Fruit fly (Drosophila melanogaster): Measurements from ENCODE around the gene Smr.

Smr gene

dm6 chrX:12653574-12653973, 88.8 kb downstream of the Smr start, which contains the start of gene CkIalpha (continued):
- TF ChIP-seq CG6175 (GFP tag; IDR thresholded peaks at IDR 0.05) = peak; percentile 59; the same call in 1 of the 3 replicates
- no peak for TF ChIP-seq croc (GFP tag; conservative IDR thresholded peaks at IDR 0.05)
- TF ChIP-seq Sry-β (GFP tag; optimal IDR thresholded peaks at IDR 0.05) = no peak
- TF ChIP-seq GATAe (GFP tag; conservative IDR thresholded peaks at IDR 0.05) = no peak
- peak; percentile 27 for TF ChIP-seq CG3281 (GFP tag; optimal IDR thresholded peaks at IDR 0.05)
- peak; percentile 16 for TF ChIP-seq disco-r (GFP tag; optimal IDR thresholded peaks at IDR 0.05)
- peak; percentile 65 for TF ChIP-seq CG7987 (GFP tag; optimal IDR thresholded peaks at IDR 0.05)
- no peak for TF ChIP-seq org-1 (GFP tag; optimal IDR thresholded peaks at IDR 0.05)
- no peak for TF ChIP-seq Neu2 (GFP tag; optimal IDR thresholded peaks at IDR 0.05; ENCODE audit: borderline replicate concordance)
- TF ChIP-seq CG12155 (GFP tag; optimal IDR thresholded peaks at IDR 0.05) = peak; percentile 88
- TF ChIP-seq prd (optimal IDR thresholded peaks at IDR 0.05) = no peak
- TF ChIP-seq prd (GFP tag; IDR thresholded peaks at IDR 0.05) = peak; percentile 37; the same call in 1 of the 3 replicates
- no peak for TF ChIP-seq B-H1 (GFP tag; IDR thresholded peaks at IDR 0.05)
- TF ChIP-seq CG11456 (GFP tag; IDR thresholded peaks at IDR 0.05) = no peak; the same call in 1 of the 3 replicates
- TF ChIP-seq oc (tag; optimal IDR thresholded peaks at IDR 0.05) = no peak
- TF ChIP-seq gro (GFP tag; optimal IDR thresholded peaks at IDR 0.05) = peak; percentile 79
- no peak for TF ChIP-seq CG12299 (tag; optimal IDR thresholded peaks at IDR 0.05)
- TF ChIP-seq Ada2b (GFP tag; IDR thresholded peaks at IDR 0.05) = no peak
- no peak for TF ChIP-seq CG9437 (GFP tag; optimal IDR thresholded peaks at IDR 0.05)
- TF ChIP-seq jumu (GFP tag; optimal IDR thresholded peaks at IDR 0.05) = peak; percentile 67
- TF ChIP-seq CG15269 (tag; optimal IDR thresholded peaks at IDR 0.05) = no peak
- no peak for TF ChIP-seq CG12071 (GFP tag; optimal IDR thresholded peaks at IDR 0.05)
- TF ChIP-seq Elba2 (GFP tag; optimal IDR thresholded peaks at IDR 0.05) = peak; percentile 62
- TF ChIP-seq chinmo (GFP tag; IDR thresholded peaks at IDR 0.05; ENCODE audit: partially characterized antibody) = peak; percentile 99
- TF ChIP-seq CG7928 (GFP tag; optimal IDR thresholded peaks at IDR 0.05) = peak; percentile 19
- TF ChIP-seq Usf (GFP tag; optimal IDR thresholded peaks at IDR 0.05) = no peak
- no peak for TF ChIP-seq Hand (GFP tag; optimal IDR thresholded peaks at IDR 0.05)
- peak; percentile 98 for TF ChIP-seq CG7963 (GFP tag; IDR thresholded peaks at IDR 0.05; ENCODE audit: partially characterized antibody)
- peak; percentile 96 for TF ChIP-seq CG2129 (GFP tag; IDR thresholded peaks at IDR 0.05; ENCODE audit: partially characterized antibody)
- peak; percentile 83 for TF ChIP-seq B-H2 (GFP tag; optimal IDR thresholded peaks at IDR 0.05)
- TF ChIP-seq scrt (GFP tag; optimal IDR thresholded peaks at IDR 0.05) = no peak
- no peak for TF ChIP-seq lov (optimal IDR thresholded peaks at IDR 0.05)
- no peak for TF ChIP-seq lov (GFP tag; IDR thresholded peaks at IDR 0.05)
- peak; percentile 9 for TF ChIP-seq pb (GFP tag; optimal IDR thresholded peaks at IDR 0.05)
- no peak for TF ChIP-seq CG4707 (GFP tag; optimal IDR thresholded peaks at IDR 0.05)
- peak; percentile 78 for TF ChIP-seq vvl (GFP tag; IDR thresholded peaks at IDR 0.05)
- TF ChIP-seq Hmx (GFP tag; optimal IDR thresholded peaks at IDR 0.05) = no peak
- no peak for TF ChIP-seq tap (tag; optimal IDR thresholded peaks at IDR 0.05)
- peak; percentile 45 for TF ChIP-seq kah (GFP tag; optimal IDR thresholded peaks at IDR 0.05)
- peak; percentile 81; the same call in 1 of the 2 replicates for TF ChIP-seq NFAT (GFP tag; IDR thresholded peaks at IDR 0.05)
- peak; percentile 0 for TF ChIP-seq Meics (GFP tag; optimal IDR thresholded peaks at IDR 0.05)
- TF ChIP-seq slou (GFP tag; optimal IDR thresholded peaks at IDR 0.05) = no peak
- peak; percentile 50 for TF ChIP-seq chn (GFP tag; optimal IDR thresholded peaks at IDR 0.05)
- no peak for TF ChIP-seq Eip74EF (GFP tag; optimal IDR thresholded peaks at IDR 0.05)
- peak; percentile 45 for TF ChIP-seq az2 (GFP tag; optimal IDR thresholded peaks at IDR 0.05)
- peak; percentile 58 for TF ChIP-seq CG7786 (GFP tag; optimal IDR thresholded peaks at IDR 0.05)
- TF ChIP-seq ftz-f1 (GFP tag; optimal IDR thresholded peaks at IDR 0.05) = peak; percentile 61
- TF ChIP-seq Rx (GFP tag; IDR thresholded peaks at IDR 0.05) = no peak
- TF ChIP-seq Dp (GFP tag; optimal IDR thresholded peaks at IDR 0.05) = peak; percentile 95
- TF ChIP-seq CG32532 (GFP tag; IDR thresholded peaks at IDR 0.05) = peak; percentile 65; the same call in 1 of the 2 replicates
- TF ChIP-seq kay (GFP tag; optimal IDR thresholded peaks at IDR 0.05) = peak; percentile 1
